Worm (Caenorhabditis elegans): ENCODE measurements around the gene dars-2.

DNA sequence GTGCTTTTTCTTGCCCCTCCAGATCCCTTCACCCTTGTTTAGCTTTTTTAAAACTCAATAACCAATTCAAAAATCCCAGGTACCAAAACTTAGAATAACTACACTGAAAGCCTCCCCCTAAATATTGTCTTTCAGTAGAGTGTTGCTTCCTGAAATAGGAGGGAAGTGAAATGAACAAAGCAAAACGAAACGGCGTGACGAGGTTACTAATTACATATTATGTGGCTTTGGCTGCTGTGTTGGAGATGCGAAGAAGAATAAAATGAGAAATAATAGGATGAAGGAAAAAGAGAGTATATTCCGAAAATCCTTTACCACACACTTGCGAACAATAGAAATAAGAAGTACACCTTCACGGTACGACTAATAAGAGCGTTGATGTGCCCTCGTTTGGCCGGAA, 12.4 kb upstream of the dars-2 start:
- TF ChIP-seq hmg-4 (GFP tag; optimal IDR thresholded peaks at IDR 0.05): no peak
- no peak for TF ChIP-seq sea-1 (GFP tag; conservative IDR thresholded peaks at IDR 0.05)
- TF ChIP-seq tbx-11 (GFP tag; IDR thresholded peaks at IDR 0.05): no peak
- no peak for TF ChIP-seq F13C5.2 (tag; optimal IDR thresholded peaks at IDR 0.05)
- no peak for TF ChIP-seq flt-1 (GFP tag; IDR thresholded peaks at IDR 0.05)
- TF ChIP-seq ama-1 (optimal IDR thresholded peaks at IDR 0.05): no peak
- TF ChIP-seq tra-4 (tag; optimal IDR thresholded peaks at IDR 0.05): no peak
- no peak for TF ChIP-seq aly-1 (tag; optimal IDR thresholded peaks at IDR 0.05)
- no peak for TF ChIP-seq ceh-36 (tag; optimal IDR thresholded peaks at IDR 0.05)
